Fruit fly (Drosophila melanogaster): ENCODE results near the gene TfIIFalpha.

The TfIIFalpha gene

dm6 chr3R:6375944-6376343 is 4.3 kb upstream of the TfIIFalpha start, which contains the start of gene CRAT (continued):
- TF ChIP-seq CrebB (tag; optimal IDR thresholded peaks at IDR 0.05) (no peak), CG11093 (GFP tag; IDR thresholded peaks at IDR 0.05) (no peak), lmd (GFP tag; IDR thresholded peaks at IDR 0.05) (no peak), h (optimal IDR thresholded peaks at IDR 0.05) (no peak), fd64A (GFP tag; optimal IDR thresholded peaks at IDR 0.05) (no peak)

dm6 chr3R:6377497-6377896 is 2.8 kb upstream of the TfIIFalpha start, which contains the start of gene CG42537:
CG42537 (plus strand) TSS chr3R:6377797.
- TF ChIP-seq sens (GFP tag) (peak; percentile 53), MTF-1 (GFP tag; optimal IDR thresholded peaks at IDR 0.05; ENCODE audit: borderline replicate concordance) (no peak)

dm6 chr3R:6381784-6382183 is 1.5 kb downstream of the TfIIFalpha start:
- 0 out of 3 replicates have a peak, but pooled peaks have one; percentile 16 for TF ChIP-seq ci (GFP tag; IDR thresholded peaks at IDR 0.05)
- no peak for TF ChIP-seq pfk (GFP tag; optimal IDR thresholded peaks at IDR 0.05)
- no peak for TF ChIP-seq CG13287 (GFP tag; IDR thresholded peaks at IDR 0.05; ENCODE audit: partially characterized antibody)
- no peak for TF ChIP-seq CG8290 (GFP tag; optimal IDR thresholded peaks at IDR 0.05)
- TF ChIP-seq CG8290 (tag; optimal IDR thresholded peaks at IDR 0.05) = no peak
- no peak for TF ChIP-seq ac (GFP tag; optimal IDR thresholded peaks at IDR 0.05)
- no peak for TF ChIP-seq CG18262 (tag; optimal IDR thresholded peaks at IDR 0.05)
- no peak for TF ChIP-seq Ssrp (tag; optimal IDR thresholded peaks at IDR 0.05)
- no peak for TF ChIP-seq crc (GFP tag; optimal IDR thresholded peaks at IDR 0.05)
- no peak for TF ChIP-seq crp (GFP tag; optimal IDR thresholded peaks at IDR 0.05)
- no peak for TF ChIP-seq yki (optimal IDR thresholded peaks at IDR 0.05)
- no peak for TF ChIP-seq NK7.1 (GFP tag; optimal IDR thresholded peaks at IDR 0.05)
- no peak for TF ChIP-seq NC2α (GFP tag; optimal IDR thresholded peaks at IDR 0.05)
- TF ChIP-seq Gug (GFP tag; IDR thresholded peaks at IDR 0.05) = no peak
- TF ChIP-seq Ets65A (GFP tag) = peak; percentile 93
- no peak for TF ChIP-seq CG17612 (GFP tag; IDR thresholded peaks at IDR 0.05)
- TF ChIP-seq HHEX (GFP tag; optimal IDR thresholded peaks at IDR 0.05) = no peak
- no peak for TF ChIP-seq maf-S (GFP tag; optimal IDR thresholded peaks at IDR 0.05)
- TF ChIP-seq fru (optimal IDR thresholded peaks at IDR 0.05) = no peak

- TF ChIP-seq HLH54F (GFP tag; optimal IDR thresholded peaks at IDR 0.05) (no peak), lola (GFP tag; optimal IDR thresholded peaks at IDR 0.05) (no peak), hth (optimal IDR thresholded peaks at IDR 0.05) (no peak), CG2199 (GFP tag; IDR thresholded peaks at IDR 0.05) (no peak), sim (GFP tag; IDR thresholded peaks at IDR 0.05) (no peak), CHES-1-like (GFP tag; optimal IDR thresholded peaks at IDR 0.05) (peak; percentile 42), slbo (GFP tag; IDR thresholded peaks at IDR 0.05) (peak; percentile 13; the same call in 1 of the 2 replicates), knrl (GFP tag; IDR thresholded peaks at IDR 0.05; ENCODE audit: partially characterized antibody) (peak; percentile 96), D (optimal IDR thresholded peaks at IDR 0.05) (peak; percentile 66), D (GFP tag; optimal IDR thresholded peaks at IDR 0.05) (no peak), Rx (GFP tag; IDR thresholded peaks at IDR 0.05) (no peak), Myb (GFP tag; optimal IDR thresholded peaks at IDR 0.05) (peak; percentile 77), CG15073 (GFP tag; optimal IDR thresholded peaks at IDR 0.05) (no peak), CG7928 (GFP tag; optimal IDR thresholded peaks at IDR 0.05) (no peak), CG6683 (GFP tag; optimal IDR thresholded peaks at IDR 0.05) (no peak), CG43689 (GFP tag; IDR thresholded peaks at IDR 0.05) (no peak), Med (GFP tag) (peak; percentile 87), CG8478 (optimal IDR thresholded peaks at IDR 0.05) (peak; percentile 87), Mes4 (GFP tag; optimal IDR thresholded peaks at IDR 0.05) (no peak), CG5180 (GFP tag; optimal IDR thresholded peaks at IDR 0.05) (no peak), tio (GFP tag; optimal IDR thresholded peaks at IDR 0.05) (no peak), CG10267 (tag; optimal IDR thresholded peaks at IDR 0.05) (peak; percentile 39), CG10959 (GFP tag; IDR thresholded peaks at IDR 0.05) (no peak), CG3995 (GFP tag; optimal IDR thresholded peaks at IDR 0.05) (peak; percentile 93)
Measured at dm6 chr3R:6382733-6383465, 2.6 kb downstream of the TfIIFalpha start, which contains the start of gene gzl. gzl (plus strand) TSS chr3R:6382914.

All from whole organism, embryonic.